Worm (Caenorhabditis elegans): ENCODE measurements around the gene ascc-1.

ascc-1 gene

ce11 chrII:18787-19186 is 38.7 kb upstream of the ascc-1 start (continued):
- TF ChIP-seq tra-1 (GFP tag; IDR thresholded peaks at IDR 0.05) (0 out of 2 replicates have a peak, but pooled peaks have one; percentile 52), lsy-2 (tag; optimal IDR thresholded peaks at IDR 0.05) (peak; percentile 42 to 69), arid-1 (GFP tag; conservative IDR thresholded peaks at IDR 0.05) (peak; percentile 36; the same call in 1 of the 2 replicates), lin-38 (GFP tag; IDR thresholded peaks at IDR 0.05) (no peak), nhr-237 (tag; optimal IDR thresholded peaks at IDR 0.05) (no peak), ces-1 (GFP tag; optimal IDR thresholded peaks at IDR 0.05) (no peak), set-16 (GFP tag; IDR thresholded peaks at IDR 0.05) (no peak; the same call in 1 of the 2 replicates), jun-1 (tag; optimal IDR thresholded peaks at IDR 0.05) (no peak), dpl-1 (GFP tag; optimal IDR thresholded peaks at IDR 0.05) (peak; percentile 61), attf-4 (tag; optimal IDR thresholded peaks at IDR 0.05) (no peak), ceh-20 (GFP tag; IDR thresholded peaks at IDR 0.05) (peak; percentile 82; the same call in 1 of the 2 replicates), nhr-76 (tag; optimal IDR thresholded peaks at IDR 0.05) (no peak), hlh-11 (tag; optimal IDR thresholded peaks at IDR 0.05) (peak; percentile 92), pqm-1 (tag; optimal IDR thresholded peaks at IDR 0.05) (no peak), unc-62 (GFP tag; optimal IDR thresholded peaks at IDR 0.05 in 1 of 2) (peak in 1 of 2 experiments; percentile 99), unc-62 (tag; optimal IDR thresholded peaks at IDR 0.05) (no peak), daf-16 (GFP tag; optimal IDR thresholded peaks at IDR 0.05) (peak in 1 of 2 experiments; percentile 30), daf-16 (tag; optimal IDR thresholded peaks at IDR 0.05) (peak; percentile 60), ZK337.2 (GFP tag; IDR thresholded peaks at IDR 0.05) (no peak), fkh-10 (GFP tag; optimal IDR thresholded peaks at IDR 0.05) (peak; percentile 28), pha-4 (GFP tag; IDR thresholded peaks at IDR 0.05) (no peak), pha-4 (tag; optimal IDR thresholded peaks at IDR 0.05) (no peak), zag-1 (tag; optimal IDR thresholded peaks at IDR 0.05) (no peak), rbr-2 (tag; optimal IDR thresholded peaks at IDR 0.05) (peak; percentile 86), F44E2.7 (GFP tag; IDR thresholded peaks at IDR 0.05) (no peak), snpc-4 (tag; optimal IDR thresholded peaks at IDR 0.05) (no peak), lir-3 (tag; optimal IDR thresholded peaks at IDR 0.05) (no peak), lim-7 (GFP tag; IDR thresholded peaks at IDR 0.05) (no peak), lin-15B (tag; optimal IDR thresholded peaks at IDR 0.05) (no peak), F49E8.2 (tag; optimal IDR thresholded peaks at IDR 0.05; ENCODE audit: borderline replicate concordance) (no peak), hmg-1.1 (GFP tag; IDR thresholded peaks at IDR 0.05) (peak; percentile 83), unc-130 (GFP tag; optimal IDR thresholded peaks at IDR 0.05) (no peak), aha-1 (tag) (peak; percentile 98), R02D3.7 (tag; optimal IDR thresholded peaks at IDR 0.05) (no peak), zfp-3 (GFP tag; conservative IDR thresholded peaks at IDR 0.05) (0 out of 2 replicates have a peak, but pooled peaks have one; percentile 44), daf-19 (GFP tag; conservative IDR thresholded peaks at IDR 0.05) (no peak), daf-12 (tag; optimal IDR thresholded peaks at IDR 0.05) (no peak), saeg-2 (GFP tag; IDR thresholded peaks at IDR 0.05) (0 out of 2 replicates have a peak, but pooled peaks have one; percentile 53), unc-39 (tag; optimal IDR thresholded peaks at IDR 0.05) (no peak), ztf-7 (tag; optimal IDR thresholded peaks at IDR 0.05) (peak; percentile 60), dmd-6 (GFP tag; IDR thresholded peaks at IDR 0.05) (peak; percentile 77), zip-2 (tag; optimal IDR thresholded peaks at IDR 0.05) (no peak), hlh-30 (tag; optimal IDR thresholded peaks at IDR 0.05; ENCODE audit: insufficient read depth) (peak; percentile 98), nhr-111 (GFP tag; optimal IDR thresholded peaks at IDR 0.05) (no peak), lin-39 (tag; optimal IDR thresholded peaks at IDR 0.05) (no peak), nhr-102 (tag; optimal IDR thresholded peaks at IDR 0.05) (peak; percentile 38), nhr-28 (tag; optimal IDR thresholded peaks at IDR 0.05) (peak; percentile 91), mxl-3 (GFP tag; optimal IDR thresholded peaks at IDR 0.05) (peak; percentile 99), F26F4.8 (GFP tag; conservative IDR thresholded peaks at IDR 0.05) (no peak), T20F7.1 (GFP tag; optimal IDR thresholded peaks at IDR 0.05) (peak; percentile 65), mdl-1 (tag; optimal IDR thresholded peaks at IDR 0.05) (peak; percentile 77 to 97), gei-8 (GFP tag; optimal IDR thresholded peaks at IDR 0.05) (no peak), ztf-11 (tag; optimal IDR thresholded peaks at IDR 0.05) (no peak)

All from whole organism, L4 larva.